Fruit fly (Drosophila melanogaster): Measurements from ENCODE around the gene CarT.
A peak's percentile ranks its signal among the peaks of the same experiment; 100 is the strongest.

CarT gene

dm6 chr2L:20700534-20701239, 29.4 kb downstream of the CarT start (continued):
- peak; percentile 50 for TF ChIP-seq nmo (GFP tag; optimal IDR thresholded peaks at IDR 0.05)
- 0 out of 3 replicates have a peak, but pooled peaks have one; percentile 21 for TF ChIP-seq CG7357 (GFP tag; IDR thresholded peaks at IDR 0.05)
- TF ChIP-seq CG10959 (GFP tag; IDR thresholded peaks at IDR 0.05) = 0 out of 2 replicates have a peak, but pooled peaks have one; percentile 8
- TF ChIP-seq lbe (GFP tag; optimal IDR thresholded peaks at IDR 0.05) = peak; percentile 80
- peak; percentile 69 for TF ChIP-seq Rfx (GFP tag; IDR thresholded peaks at IDR 0.05)
- no peak for TF ChIP-seq repo (GFP tag; optimal IDR thresholded peaks at IDR 0.05)
- peak; percentile 7 for TF ChIP-seq CG15269 (tag; optimal IDR thresholded peaks at IDR 0.05)
- TF ChIP-seq sens (GFP tag) = peak; percentile 24
- no peak for TF ChIP-seq Sry-δ (GFP tag; optimal IDR thresholded peaks at IDR 0.05)
- TF ChIP-seq croc (GFP tag; conservative IDR thresholded peaks at IDR 0.05) = peak; percentile 36; the same call in 2 of the 3 replicates
- peak; percentile 41; the same call in 1 of the 2 replicates for TF ChIP-seq CG8765 (GFP tag; IDR thresholded peaks at IDR 0.05)
- TF ChIP-seq Blimp-1 (GFP tag; optimal IDR thresholded peaks at IDR 0.05) = peak; percentile 89
- TF ChIP-seq lab (GFP tag; optimal IDR thresholded peaks at IDR 0.05) = peak; percentile 35
- 0 out of 2 replicates have a peak, but pooled peaks have one; percentile 12 for TF ChIP-seq Ptx1 (GFP tag; IDR thresholded peaks at IDR 0.05)
- TF ChIP-seq CG12071 (GFP tag; optimal IDR thresholded peaks at IDR 0.05) = no peak
- peak; percentile 42; the same call in 1 of the 2 replicates for TF ChIP-seq slbo (GFP tag; IDR thresholded peaks at IDR 0.05)
- peak; percentile 29 for TF ChIP-seq NfI (GFP tag; optimal IDR thresholded peaks at IDR 0.05)
- peak; percentile 60 for TF ChIP-seq gem (tag; optimal IDR thresholded peaks at IDR 0.05)

- no peak for TF ChIP-seq btn (GFP tag; optimal IDR thresholded peaks at IDR 0.05)
- TF ChIP-seq vvl (GFP tag; IDR thresholded peaks at IDR 0.05) = peak; percentile 21; the same call in 1 of the 2 replicates
- no peak for TF ChIP-seq pzg (GFP tag; optimal IDR thresholded peaks at IDR 0.05)
- no peak for TF ChIP-seq slbo (GFP tag; IDR thresholded peaks at IDR 0.05)
- TF ChIP-seq CG8388 (GFP tag; optimal IDR thresholded peaks at IDR 0.05) = no peak
- TF ChIP-seq Bteb2 (GFP tag; optimal IDR thresholded peaks at IDR 0.05) = no peak
- TF ChIP-seq CG2678 (tag; optimal IDR thresholded peaks at IDR 0.05) = no peak
- TF ChIP-seq pan (optimal IDR thresholded peaks at IDR 0.05) = no peak
- TF ChIP-seq pan (GFP tag; optimal IDR thresholded peaks at IDR 0.05 in 1 of 2, IDR thresholded peaks at IDR 0.05 in 1 of 2) = peak in 1 of 2 experiments; percentile 23
- TF ChIP-seq Scr (GFP tag; IDR thresholded peaks at IDR 0.05; ENCODE audit: partially characterized antibody) = no peak
- TF ChIP-seq CG5180 (GFP tag; optimal IDR thresholded peaks at IDR 0.05) = peak; percentile 42
- no peak for TF ChIP-seq CG10267 (tag; optimal IDR thresholded peaks at IDR 0.05)
- peak; percentile 80 for TF ChIP-seq Ets65A (GFP tag)
Observed at dm6 chr2L:20695066-20695465, 35.0 kb downstream of the CarT start.

dm6 chr2L:20690055-20690454, 40.0 kb downstream of the CarT start:
- TF ChIP-seq Dfd (GFP tag; optimal IDR thresholded peaks at IDR 0.05) = peak in 1 of 2 experiments; percentile 59
- no peak for TF ChIP-seq gcm2 (GFP tag; optimal IDR thresholded peaks at IDR 0.05)

- TF ChIP-seq dpn (GFP tag; optimal IDR thresholded peaks at IDR 0.05) (no peak), Dip3 (GFP tag; optimal IDR thresholded peaks at IDR 0.05) (no peak), MTF-1 (GFP tag; optimal IDR thresholded peaks at IDR 0.05; ENCODE audit: borderline replicate concordance) (no peak), Atf-2 (GFP tag; optimal IDR thresholded peaks at IDR 0.05) (no peak), Xbp1 (GFP tag; optimal IDR thresholded peaks at IDR 0.05) (no peak), D19A (tag; optimal IDR thresholded peaks at IDR 0.05) (no peak)
Observed at dm6 chr2L:20688722-20689121, 41.4 kb downstream of the CarT start.
